Fruit fly (Drosophila melanogaster) whole organism: ENCODE measurements around the gene NK7.1.

Experiments
- CG8478 ChIP-seq: fragments of >200 bp; optimal IDR thresholded peaks from 2 replicates; lab custom pipeline; 2018; ENCODE audit warnings: inconsistent platforms
- Dll ChIP-seq: fragments of >200 bp; optimal IDR thresholded peaks from 2 replicates; lab custom pipeline; 2017
- EcR ChIP-seq, 2 experiments: fragments of >200 bp; optimal IDR thresholded peaks; 2 replicates each; lab custom pipeline; 2017; ENCODE audit warnings: missing biosample characterization in 2 of 2, missing genetic modification characterization in 2 of 2, missing genetic modification reagents in 2 of 2
- pan ChIP-seq: fragments of >200 bp; optimal IDR thresholded peaks from 2 replicates; lab custom pipeline; 2017
- psq ChIP-seq: fragments of >200 bp; optimal IDR thresholded peaks from 2 replicates; lab custom pipeline; 2017
- usp ChIP-seq: fragments of >200 bp; optimal IDR thresholded peaks from 2 replicates; lab custom pipeline; 2017; ENCODE audit warnings: missing biosample characterization, missing genetic modification characterization, mixed read lengths

NK7.1 gene

DNA sequence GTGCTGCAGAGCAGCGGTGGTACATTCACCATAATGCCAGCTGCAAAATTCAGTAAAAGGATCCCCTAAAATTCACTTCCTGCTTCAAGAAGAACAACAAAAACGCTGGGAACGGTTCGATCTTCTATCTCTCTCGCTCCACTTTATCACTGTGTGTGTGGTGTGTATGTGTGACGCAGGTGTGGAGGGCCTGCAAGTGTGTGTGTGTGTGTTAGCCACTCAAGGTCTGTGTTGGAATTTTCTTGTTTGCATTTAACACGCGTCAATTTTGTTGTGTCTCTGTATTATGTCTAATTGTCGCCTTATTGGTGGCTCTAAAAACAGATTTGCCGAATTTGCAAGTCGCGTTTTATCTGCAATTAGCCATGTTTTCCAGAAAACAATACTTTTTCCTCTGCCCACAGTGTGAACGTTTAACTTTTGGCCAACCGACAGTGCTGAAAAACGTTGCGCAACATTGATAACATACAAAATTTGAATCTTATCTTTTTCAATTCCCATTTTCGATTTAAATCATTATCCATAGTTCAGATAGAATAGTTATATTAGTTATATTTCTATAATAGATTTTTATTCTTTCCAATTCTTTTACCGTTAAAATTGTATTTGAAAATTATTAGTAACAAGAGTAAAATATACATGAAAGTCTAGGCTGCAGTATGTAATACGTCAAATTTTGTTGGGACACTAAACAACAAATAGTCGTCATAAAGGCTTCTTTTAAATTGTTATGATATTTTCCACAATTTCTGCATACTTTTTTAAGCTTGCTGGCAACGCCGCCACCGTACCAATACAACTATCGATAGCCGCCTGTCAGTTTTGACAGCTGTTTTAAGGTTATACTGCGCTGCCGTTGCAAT is 46.3 kb downstream of the NK7.1 start, which contains the start of the genes Afti and ATPsynE:
Gene Afti (minus strand): TSS at position 440 of the 863 bp plus-strand sequence.
Gene ATPsynE (plus strand): TSS at position 698 of the 863 bp plus-strand sequence.
- no peak for TF ChIP-seq psq (lab: Kevin White, UChicago)
- peak; percentile 68 for TF ChIP-seq CG8478 (lab: Kevin White, UChicago)

dm6 chr3R:14315912-14316444 is 56.8 kb downstream of the NK7.1 start, which contains the start of gene Set8:
Gene Set8 (plus strand): TSS chr3R:14316038.
- TF ChIP-seq EcR (GFP tag; optimal IDR thresholded peaks at IDR 0.05; lab: Kevin White, UChicago) = no peak
- no peak for TF ChIP-seq pan (lab: Kevin White, UChicago)
- no peak for TF ChIP-seq usp (GFP tag; lab: Kevin White, UChicago)
- no peak for TF ChIP-seq Dll (lab: Kevin White, UChicago)
- TF ChIP-seq psq (lab: Kevin White, UChicago) = no peak
- TF ChIP-seq CG8478 (lab: Kevin White, UChicago) = no peak

DNA sequence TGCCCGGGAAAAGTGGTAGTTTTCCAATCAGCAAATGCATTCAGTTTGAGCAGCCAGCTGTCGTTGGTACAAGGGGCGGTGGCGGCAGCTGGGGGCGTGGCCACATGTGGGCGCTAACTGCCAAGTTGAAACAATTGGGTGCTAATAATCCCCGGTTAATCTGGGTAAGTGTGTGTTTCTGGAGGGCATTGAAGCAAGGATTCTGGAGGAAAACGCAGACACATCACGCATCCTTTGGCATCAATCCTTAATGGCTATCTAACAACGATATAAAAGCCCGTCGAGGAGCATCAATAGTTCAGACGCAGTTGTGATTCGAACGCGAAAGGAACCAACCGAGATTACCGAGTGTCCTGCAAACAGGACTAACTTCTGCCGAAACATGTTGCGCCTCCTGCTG is 58.2 kb downstream of the NK7.1 start, which contains the start of gene Crz:
Gene Crz (plus strand): TSS at position 301 of the 400 bp plus-strand sequence.
- TF ChIP-seq psq (lab: Kevin White, UChicago) = no peak
- TF ChIP-seq EcR (GFP tag; optimal IDR thresholded peaks at IDR 0.05; lab: Kevin White, UChicago) = no peak

- TF ChIP-seq usp (GFP tag; lab: Kevin White, UChicago) (no peak), pan (lab: Kevin White, UChicago) (no peak), psq (lab: Kevin White, UChicago) (no peak), Dll (lab: Kevin White, UChicago) (no peak), CG8478 (lab: Kevin White, UChicago) (no peak), EcR (GFP tag; optimal IDR thresholded peaks at IDR 0.05; lab: Kevin White, UChicago) (no peak)
Observed at dm6 chr3R:14311027-14311426, 61.7 kb downstream of the NK7.1 start.

DNA sequence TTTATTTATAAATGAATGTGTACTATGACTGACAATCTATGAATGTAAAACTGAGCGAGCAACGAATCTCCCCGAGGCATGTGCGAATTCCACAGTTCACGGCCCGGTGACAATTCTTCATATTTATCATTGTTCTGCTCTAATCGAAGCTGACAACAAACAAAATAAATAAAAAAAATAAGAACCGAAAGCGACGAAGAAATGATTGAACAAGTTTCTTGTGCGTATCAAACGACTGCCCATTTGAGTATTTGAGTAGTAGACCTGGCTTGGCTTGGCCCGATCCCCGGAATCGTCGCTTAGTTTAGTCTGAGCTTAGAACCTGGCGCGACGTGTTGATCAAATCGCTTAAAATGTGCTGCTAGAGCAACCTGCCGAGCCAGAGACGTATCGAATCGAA is 62.7 kb downstream of the NK7.1 start, which contains the start of gene CG31321:
Gene CG31321 (plus strand): TSS at position 301 of the 400 bp plus-strand sequence.
- no peak for TF ChIP-seq psq (lab: Kevin White, UChicago)
- no peak for TF ChIP-seq pan (lab: Kevin White, UChicago)
- TF ChIP-seq EcR (GFP tag; optimal IDR thresholded peaks at IDR 0.05; lab: Kevin White, UChicago) = no peak
- no peak for TF ChIP-seq usp (GFP tag; lab: Kevin White, UChicago)
- no peak for TF ChIP-seq Dll (lab: Kevin White, UChicago)
- TF ChIP-seq CG8478 (lab: Kevin White, UChicago) = no peak

DNA sequence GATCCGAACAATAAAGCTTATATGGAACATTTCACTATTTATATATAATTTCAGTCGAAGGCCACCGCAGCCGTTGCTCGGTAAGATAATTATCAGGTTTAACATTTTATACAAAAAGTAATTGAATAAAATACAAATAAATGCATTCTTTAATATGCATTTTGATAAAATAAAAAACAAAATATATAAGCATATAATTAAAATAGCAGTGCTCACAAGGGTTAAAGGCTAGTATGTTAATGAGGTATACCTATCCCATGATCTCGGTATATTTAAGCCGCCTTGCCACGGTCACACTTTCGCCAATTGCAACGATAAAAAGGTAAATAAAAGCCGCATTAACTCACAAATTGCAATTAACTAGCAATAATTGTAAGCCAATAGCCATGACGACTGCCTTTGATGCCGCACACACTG is 63.9 kb downstream of the NK7.1 start, which contains the start of gene Polr2I:
Gene Polr2I (plus strand): TSS at position 289 of the 417 bp plus-strand sequence.
- no peak for TF ChIP-seq usp (GFP tag; lab: Kevin White, UChicago)
- no peak for TF ChIP-seq psq (lab: Kevin White, UChicago)
- TF ChIP-seq CG8478 (lab: Kevin White, UChicago) = no peak
- no peak for TF ChIP-seq pan (lab: Kevin White, UChicago)
- TF ChIP-seq Dll (lab: Kevin White, UChicago) = no peak
- no peak for TF ChIP-seq EcR (GFP tag; optimal IDR thresholded peaks at IDR 0.05; lab: Kevin White, UChicago)

dm6 chr3R:14307972-14308673 is 64.6 kb downstream of the NK7.1 start:
- TF ChIP-seq Dll (lab: Kevin White, UChicago) (no peak), usp (GFP tag; lab: Kevin White, UChicago) (no peak), CG8478 (lab: Kevin White, UChicago) (peak; percentile 22)

DNA sequence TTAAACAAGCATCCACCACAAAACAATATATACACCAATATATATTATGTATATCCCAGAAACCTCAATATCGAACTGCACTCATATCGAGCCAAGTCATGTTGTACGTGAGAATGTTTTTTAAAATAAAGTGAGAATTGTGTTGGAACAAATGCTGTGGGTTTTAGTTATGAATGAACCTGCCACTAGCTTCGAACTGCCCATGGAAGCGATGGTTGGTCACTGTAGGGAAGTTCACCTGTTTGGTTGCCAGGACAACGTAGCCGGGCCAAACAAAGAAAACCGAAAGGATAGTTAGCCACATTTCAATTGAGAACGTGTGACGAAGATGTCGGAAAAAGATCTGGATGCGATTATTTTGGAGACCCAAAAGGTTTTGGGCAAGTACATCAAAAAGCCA is 70.6 kb downstream of the NK7.1 start, which contains the start of gene IFT54:
Gene IFT54 (plus strand): TSS at position 301 of the 400 bp plus-strand sequence.
- TF ChIP-seq psq (lab: Kevin White, UChicago) = no peak
- no peak for TF ChIP-seq CG8478 (lab: Kevin White, UChicago)
- no peak for TF ChIP-seq pan (lab: Kevin White, UChicago)
- no peak for TF ChIP-seq EcR (GFP tag; optimal IDR thresholded peaks at IDR 0.05; lab: Kevin White, UChicago)
- no peak for TF ChIP-seq usp (GFP tag; lab: Kevin White, UChicago)
- TF ChIP-seq Dll (lab: Kevin White, UChicago) = no peak

DNA sequence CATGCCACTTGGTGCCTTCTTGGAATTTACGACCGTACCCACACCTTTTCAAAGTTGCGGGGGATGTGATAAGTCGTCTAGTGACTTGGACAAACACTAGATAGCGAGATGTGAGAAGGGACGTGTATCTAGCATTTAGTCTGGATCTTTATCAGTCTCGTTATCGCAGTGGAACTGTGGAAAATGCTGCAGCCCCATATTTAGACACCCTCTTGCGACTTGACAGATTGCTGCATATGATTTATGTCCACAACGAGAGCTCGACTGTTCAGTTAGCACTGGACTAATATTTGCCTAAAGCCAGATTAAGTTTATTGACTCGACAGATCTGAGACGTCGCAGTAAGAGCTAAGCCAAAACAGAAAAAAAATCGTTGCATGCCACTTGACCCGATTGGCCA is 72.9 kb downstream of the NK7.1 start:
- TF ChIP-seq Dll (lab: Kevin White, UChicago) = no peak

dm6 chr3R:14298078-14298896 is 74.5 kb downstream of the NK7.1 start:
- TF ChIP-seq pan (lab: Kevin White, UChicago) (no peak), Dll (lab: Kevin White, UChicago) (no peak), usp (GFP tag; lab: Kevin White, UChicago) (no peak)

DNA sequence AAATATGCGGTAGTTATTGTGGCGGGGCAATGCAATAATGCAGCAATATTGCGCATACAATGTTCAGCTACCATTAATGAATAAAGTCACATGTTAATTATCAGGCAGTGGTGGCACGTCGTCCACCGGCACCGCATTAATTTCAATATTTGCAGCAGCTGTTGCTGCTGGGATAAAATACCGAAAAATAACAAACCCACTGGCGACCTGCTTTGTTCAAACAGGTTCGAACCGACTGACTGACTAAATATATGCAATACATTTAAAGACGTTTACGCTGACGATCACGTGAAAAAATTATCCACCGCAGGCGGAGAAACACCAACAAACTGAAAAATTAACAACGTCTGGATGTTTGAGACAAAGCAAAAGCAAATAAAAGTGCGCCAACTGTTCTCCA is 75.3 kb downstream of the NK7.1 start:
- TF ChIP-seq pan (lab: Kevin White, UChicago) (no peak), usp (GFP tag; lab: Kevin White, UChicago) (no peak), EcR (GFP tag; optimal IDR thresholded peaks at IDR 0.05; lab: Kevin White, UChicago) (no peak), CG8478 (lab: Kevin White, UChicago) (no peak)
